Worm (Caenorhabditis elegans) whole organism, early embryonic: ENCODE results near the gene C52E2.2.

Experiments
- B0310.2 ChIP-seq: sonication (generic microtip); optimal IDR thresholded peaks from 2 replicates; lab custom pipeline; 2016; ENCODE audit warnings: mild to moderate bottlenecking, missing genetic modification characterization, missing compliant biosample characterization
- F13C5.2 ChIP-seq: sonication (generic microtip); optimal IDR thresholded peaks from 2 replicates; lab custom pipeline; 2017; ENCODE audit warnings: mild to moderate bottlenecking, missing genetic modification characterization, inconsistent platforms, missing compliant biosample characterization
- aly-1 ChIP-seq: sonication (generic microtip); optimal IDR thresholded peaks from 2 replicates; lab custom pipeline; 2016; ENCODE audit warnings: missing genetic modification characterization, missing compliant biosample characterization
- ama-1 ChIP-seq: fragments of 150-350 bp; optimal IDR thresholded peaks from 2 replicates; lab custom pipeline; 2014
- ceh-13 ChIP-seq: fragments of 200-800 bp; sonication (Bioruptor generic); optimal IDR thresholded peaks from 2 replicates; lab custom pipeline; 2018; ENCODE audit warnings: mild to moderate bottlenecking, missing genetic modification characterization, missing compliant biosample characterization
- ceh-36 ChIP-seq: sonication (generic microtip); optimal IDR thresholded peaks from 2 replicates; lab custom pipeline; 2016; ENCODE audit warnings: missing genetic modification characterization, inconsistent platforms, missing compliant biosample characterization
- ets-7 ChIP-seq: sonication (generic microtip); optimal IDR thresholded peaks from 2 replicates; lab custom pipeline; 2016; ENCODE audit warnings: missing genotype, missing genetic modification characterization, missing compliant biosample characterization
- flt-1 ChIP-seq: fragments of 200-800 bp; sonication (Bioruptor generic); IDR thresholded peaks from 2 replicates; pipeline ENCODE4 v1.3.6; 2022; ENCODE audit warnings: missing genetic modification characterization, missing compliant biosample characterization
- hmbx-1 ChIP-seq: sonication (generic microtip); optimal IDR thresholded peaks from 2 replicates; lab custom pipeline; 2016; ENCODE audit warnings: mild to moderate bottlenecking, missing genetic modification characterization, missing compliant biosample characterization
- hmg-4 ChIP-seq: fragments of 200-800 bp; sonication (Bioruptor generic); optimal IDR thresholded peaks from 2 replicates; lab custom pipeline; 2018; ENCODE audit warnings: mild to moderate bottlenecking, missing genetic modification characterization, missing compliant biosample characterization
- hnd-1 ChIP-seq: sonication (generic microtip); optimal IDR thresholded peaks from 2 replicates; lab custom pipeline; 2016; ENCODE audit warnings: missing genetic modification characterization, missing compliant biosample characterization
- pes-1 ChIP-seq: fragments of 200-800 bp; sonication (Bioruptor generic); IDR thresholded peaks from 2 replicates; pipeline ENCODE4 v1.3.6; 2022; ENCODE audit warnings: missing genetic modification reagents, missing genetic modification characterization, missing compliant biosample characterization
- scrt-1 ChIP-seq: fragments of 200-800 bp; sonication (Bioruptor generic); IDR thresholded peaks from 2 replicates; pipeline ENCODE4 v1.3.6; 2022; ENCODE audit warnings: missing genetic modification characterization, missing compliant biosample characterization
- sea-1 ChIP-seq: fragments of 200-800 bp; sonication (Bioruptor generic); conservative IDR thresholded peaks from 2 replicates; pipeline ENCODE4 v1.3.6; 2022; ENCODE audit warnings: missing genetic modification characterization, missing compliant biosample characterization
- tbx-11 ChIP-seq: fragments of 200-800 bp; sonication (Bioruptor generic); IDR thresholded peaks from 2 replicates; pipeline ENCODE4 v1.3.6; 2022; ENCODE audit warnings: missing genetic modification characterization, missing compliant biosample characterization
- tbx-37 ChIP-seq: fragments of 200-800 bp; sonication (Bioruptor generic); conservative IDR thresholded peaks from 2 replicates; pipeline ENCODE4 v1.3.6; 2022; ENCODE audit warnings: missing genetic modification reagents, missing genetic modification characterization, missing compliant biosample characterization
- tra-4 ChIP-seq: sonication (generic microtip); optimal IDR thresholded peaks from 2 replicates; lab custom pipeline; 2017; ENCODE audit warnings: missing genetic modification characterization, missing compliant biosample characterization

Gene C52E2.2

DNA sequence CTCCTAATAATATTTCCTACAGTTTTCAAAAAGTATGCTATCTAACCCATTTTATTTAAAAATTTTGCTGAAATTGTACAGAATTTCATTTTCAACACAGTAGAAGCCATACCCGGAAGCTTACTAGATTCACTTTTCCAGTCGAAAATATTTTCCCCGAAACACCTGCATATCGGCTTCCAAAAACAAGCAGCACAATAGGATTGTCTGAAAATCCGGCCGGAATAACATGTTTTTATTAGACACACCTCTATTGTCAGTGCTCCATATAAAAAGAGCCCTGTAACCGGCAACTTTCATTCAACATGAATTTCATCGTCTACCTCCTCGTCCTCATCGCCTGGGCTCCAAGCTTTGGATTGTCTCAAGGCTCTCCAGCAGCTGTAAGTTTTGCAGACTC, at the start of gene C52E2.2:
C52E2.2 (plus strand) TSS at position 301 of the 400 bp plus-strand sequence.
- no peak for TF ChIP-seq hnd-1
- TF ChIP-seq ceh-13 = no peak
- no peak for TF ChIP-seq pes-1 (GFP tag; lab: Robert Waterston, UW)
- no peak for TF ChIP-seq sea-1 (GFP tag; lab: Robert Waterston, UW)
- TF ChIP-seq hmbx-1 (tag; lab: Kevin White, UChicago) = no peak
- no peak for TF ChIP-seq tra-4
- TF ChIP-seq hmg-4 = no peak

DNA sequence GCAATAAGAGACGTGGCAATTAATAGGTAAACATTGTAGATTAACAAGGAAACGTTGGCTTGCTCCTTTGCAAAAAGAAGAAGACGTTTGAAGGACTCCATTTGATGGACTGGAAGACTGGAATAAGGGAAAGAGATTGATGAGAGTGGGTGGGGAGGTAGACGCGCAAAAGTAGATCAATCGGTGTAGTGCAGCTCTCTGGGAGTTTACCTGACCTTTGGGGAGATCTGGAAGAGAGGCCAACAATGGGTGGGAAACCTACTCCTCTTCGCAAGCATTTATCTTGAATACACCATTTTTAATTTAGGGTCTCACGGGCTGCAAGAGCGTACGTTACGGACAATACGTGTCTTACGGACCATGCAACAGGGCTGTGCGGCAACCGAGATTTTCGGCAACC, 46.2 kb upstream of the C52E2.2 start, which contains the start of gene C08F1.12:
C08F1.12 (minus strand) TSS at position 101 of the 400 bp plus-strand sequence.
- no peak for TF ChIP-seq tbx-37 (GFP tag; lab: Robert Waterston, UW)
- no peak for TF ChIP-seq flt-1 (GFP tag; lab: Robert Waterston, UW)
- TF ChIP-seq tra-4 = no peak

DNA sequence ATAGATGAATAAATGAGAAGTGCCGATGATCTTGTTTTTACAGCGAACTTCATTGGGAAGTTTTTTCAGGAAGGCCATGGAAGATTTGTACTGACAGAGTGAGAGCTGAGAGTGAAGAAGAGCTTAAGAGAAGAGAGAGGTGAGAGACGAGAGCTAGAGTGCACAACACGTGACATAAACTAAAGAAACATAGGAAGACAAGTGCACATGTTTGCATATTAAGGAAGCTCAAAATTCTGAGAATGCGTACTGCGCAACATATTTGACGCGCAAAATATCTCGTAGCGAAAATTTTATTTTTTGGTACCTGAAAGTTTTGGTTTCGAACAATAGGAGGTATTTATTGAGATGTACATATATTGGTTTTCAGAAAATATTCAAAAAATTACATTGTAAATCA, 44.4 kb upstream of the C52E2.2 start, which contains the start of gene C08F1.8:
C08F1.8 (minus strand) TSS at position 101 of the 400 bp plus-strand sequence.
- TF ChIP-seq ceh-13 (no peak), F13C5.2 (tag; lab: Kevin White, UChicago) (no peak), pes-1 (GFP tag; lab: Robert Waterston, UW) (no peak), hmbx-1 (tag; lab: Kevin White, UChicago) (no peak), hmg-4 (no peak), ama-1 (lab: Kevin White, UChicago) (no peak)

- TF ChIP-seq sea-1 (GFP tag; lab: Robert Waterston, UW) (no peak), ceh-13 (no peak), pes-1 (GFP tag; lab: Robert Waterston, UW) (no peak), ets-7 (tag; lab: Kevin White, UChicago) (no peak), hmg-4 (no peak), ama-1 (lab: Kevin White, UChicago) (no peak)
Measured at ce11 chrII:1816053-1816452, 36.5 kb upstream of the C52E2.2 start.

ce11 chrII:1818300-1818699, 34.3 kb upstream of the C52E2.2 start, which contains the start of gene fbxb-10:
TSS of gene fbxb-10 (minus strand) at chrII:1818400.
- TF ChIP-seq aly-1 (tag; lab: Kevin White, UChicago) (no peak), F13C5.2 (tag; lab: Kevin White, UChicago) (no peak), tbx-37 (GFP tag; lab: Robert Waterston, UW) (no peak), ceh-13 (no peak), tbx-11 (GFP tag; lab: Robert Waterston, UW) (no peak), flt-1 (GFP tag; lab: Robert Waterston, UW) (no peak), hmg-4 (no peak), hnd-1 (no peak), tra-4 (no peak), hmbx-1 (tag; lab: Kevin White, UChicago) (no peak), ets-7 (tag; lab: Kevin White, UChicago) (no peak), ama-1 (lab: Kevin White, UChicago) (no peak), sea-1 (GFP tag; lab: Robert Waterston, UW) (no peak), scrt-1 (GFP tag; lab: Robert Waterston, UW) (no peak), B0310.2 (no peak), pes-1 (GFP tag; lab: Robert Waterston, UW) (no peak), ceh-36 (tag; lab: Kevin White, UChicago) (no peak)

DNA sequence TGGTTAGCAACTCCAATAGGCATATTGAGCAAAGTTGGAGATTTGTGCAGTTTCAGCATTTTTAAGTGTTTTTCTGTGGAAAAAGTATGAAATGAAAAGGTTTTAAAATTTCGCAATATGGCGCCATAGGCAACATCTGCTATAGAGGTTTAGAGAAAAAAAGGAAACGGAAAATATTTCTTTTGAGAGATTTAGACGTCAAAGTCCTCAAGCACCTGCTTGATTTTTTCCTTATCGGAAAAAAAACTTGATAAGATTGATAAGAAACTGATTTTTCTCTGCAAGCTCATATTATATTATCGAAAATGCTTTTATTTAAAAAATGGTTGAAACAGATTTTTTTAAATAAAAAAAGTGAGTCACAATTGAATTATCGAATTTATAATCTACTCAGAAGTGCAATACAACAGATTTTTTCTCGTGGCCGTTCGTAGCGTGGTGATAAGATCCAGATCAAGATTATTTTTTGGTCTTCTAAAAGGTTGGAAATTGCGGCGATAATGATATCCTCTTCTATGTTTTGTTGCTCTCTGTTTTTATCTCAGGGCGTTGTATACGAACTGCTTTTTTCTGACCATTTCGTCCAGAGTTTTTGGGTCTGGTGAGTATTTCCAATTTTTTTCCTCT, 32.5 kb upstream of the C52E2.2 start, which contains the start of gene fbxc-19:
fbxc-19 (plus strand) TSS at position 536 of the 627 bp plus-strand sequence.
- TF ChIP-seq hnd-1 (no peak), ceh-13 (no peak), scrt-1 (GFP tag; lab: Robert Waterston, UW) (no peak), ets-7 (tag; lab: Kevin White, UChicago) (no peak), F13C5.2 (tag; lab: Kevin White, UChicago) (no peak), tra-4 (no peak), ama-1 (lab: Kevin White, UChicago) (no peak), hmbx-1 (tag; lab: Kevin White, UChicago) (no peak), pes-1 (GFP tag; lab: Robert Waterston, UW) (no peak; the same call in 1 of the 2 replicates), ceh-36 (tag; lab: Kevin White, UChicago) (no peak), sea-1 (GFP tag; lab: Robert Waterston, UW) (no peak), B0310.2 (no peak), tbx-11 (GFP tag; lab: Robert Waterston, UW) (no peak), aly-1 (tag; lab: Kevin White, UChicago) (no peak), tbx-37 (GFP tag; lab: Robert Waterston, UW) (no peak), flt-1 (GFP tag; lab: Robert Waterston, UW) (no peak)

DNA sequence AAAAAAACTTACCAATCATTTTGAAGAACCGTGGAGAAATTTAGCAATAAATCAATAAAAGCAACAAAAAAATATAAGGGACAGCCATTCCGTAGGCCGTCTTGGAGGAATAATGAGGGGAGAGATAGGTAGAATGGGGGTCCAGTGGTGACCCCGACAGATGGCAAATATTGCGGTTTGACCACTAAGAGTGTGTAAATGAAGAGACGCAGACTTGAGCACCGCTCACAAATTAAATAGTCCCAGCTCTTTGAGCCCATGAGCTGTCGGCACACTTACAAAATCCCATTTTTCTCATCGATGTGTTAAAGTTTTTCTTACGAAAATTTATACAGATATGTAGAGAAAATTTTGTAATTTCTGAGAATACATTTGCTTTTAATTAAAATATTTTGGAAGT, 31.8 kb upstream of the C52E2.2 start, which contains the start of gene fbxa-3:
fbxa-3 (minus strand) TSS at position 101 of the 400 bp plus-strand sequence.
- TF ChIP-seq tbx-37 (GFP tag; lab: Robert Waterston, UW) = no peak
- TF ChIP-seq aly-1 (tag; lab: Kevin White, UChicago) = no peak
- TF ChIP-seq pes-1 (GFP tag; lab: Robert Waterston, UW) = no peak
- TF ChIP-seq hmg-4 = no peak
- no peak for TF ChIP-seq hnd-1
- no peak for TF ChIP-seq ama-1 (lab: Kevin White, UChicago)
- TF ChIP-seq B0310.2 = no peak
- TF ChIP-seq sea-1 (GFP tag; lab: Robert Waterston, UW) = no peak
- no peak for TF ChIP-seq ets-7 (tag; lab: Kevin White, UChicago)
- no peak for TF ChIP-seq F13C5.2 (tag; lab: Kevin White, UChicago)
- TF ChIP-seq tbx-11 (GFP tag; lab: Robert Waterston, UW) = no peak
- no peak for TF ChIP-seq tra-4
- no peak for TF ChIP-seq ceh-13
- TF ChIP-seq ceh-36 (tag; lab: Kevin White, UChicago) = no peak
- no peak for TF ChIP-seq scrt-1 (GFP tag; lab: Robert Waterston, UW)
- no peak for TF ChIP-seq flt-1 (GFP tag; lab: Robert Waterston, UW)
